Worm (Caenorhabditis elegans) whole organism, L3 larva: Measurements from ENCODE around the gene F40F8.5.

Source experiments
- ZK546.5 ChIP-seq: sonication (generic microtip); optimal IDR thresholded peaks from 2 replicates; lab custom pipeline; 2017; ENCODE audit warnings: missing biosample characterization, missing genetic modification characterization
- aly-2 ChIP-seq: fragments of 150-350 bp; optimal IDR thresholded peaks from 2 replicates; lab custom pipeline; 2014; ENCODE audit warnings: missing biosample characterization, missing genetic modification characterization
- ama-1 ChIP-seq: fragments of 150-350 bp; optimal IDR thresholded peaks from 2 replicates; lab custom pipeline; 2018
- ceh-28 ChIP-seq: fragments of 150-350 bp; optimal IDR thresholded peaks from 2 replicates; lab custom pipeline; 2014; ENCODE audit warnings: missing biosample characterization, missing genetic modification reagents, missing genetic modification characterization
- elt-2 ChIP-seq: sonication (generic microtip); optimal IDR thresholded peaks from 2 replicates; lab custom pipeline; 2016; ENCODE audit warnings: missing genetic modification reagents, mild to moderate bottlenecking, missing genetic modification characterization, missing compliant biosample characterization
- fkh-10 ChIP-seq: sonication (generic microtip); optimal IDR thresholded peaks from 2 replicates; lab custom pipeline; 2017; ENCODE audit warnings: missing biosample characterization, missing genetic modification reagents, missing genetic modification characterization
- fos-1 ChIP-seq: fragments of 150-350 bp; optimal IDR thresholded peaks from 2 replicates; lab custom pipeline; 2014; ENCODE audit warnings: missing biosample characterization, missing genetic modification characterization
- jun-1 ChIP-seq: fragments of 150-350 bp; optimal IDR thresholded peaks from 2 replicates; lab custom pipeline; 2014; ENCODE audit warnings: missing biosample characterization, missing genetic modification reagents, missing genetic modification characterization
- nhr-11 ChIP-seq: fragments of 150-350 bp; optimal IDR thresholded peaks from 2 replicates; lab custom pipeline; 2014; ENCODE audit warnings: missing biosample characterization, missing genetic modification characterization
- nhr-237 ChIP-seq: fragments of 150-350 bp; optimal IDR thresholded peaks from 2 replicates; lab custom pipeline; 2014; ENCODE audit warnings: missing biosample characterization, missing genetic modification characterization
- pha-4 ChIP-seq: fragments of 150-350 bp; optimal IDR thresholded peaks from 2 replicates; lab custom pipeline; 2014; ENCODE audit warnings: missing biosample characterization, missing genetic modification reagents, missing genetic modification characterization
- sea-2 ChIP-seq: fragments of 150-350 bp; sonication (generic microtip); optimal IDR thresholded peaks from 4 replicates; lab custom pipeline; 2014; ENCODE audit warnings: missing biosample characterization, missing genetic modification reagents, missing genetic modification characterization
- snpc-4 ChIP-seq: fragments of 150-350 bp; optimal IDR thresholded peaks from 2 replicates; lab custom pipeline; 2014; ENCODE audit warnings: missing biosample characterization, missing genetic modification characterization
- ztf-11 ChIP-seq: fragments of 150-350 bp; optimal IDR thresholded peaks from 2 replicates; lab custom pipeline; 2014; ENCODE audit warnings: missing biosample characterization, missing genetic modification characterization

DNA sequence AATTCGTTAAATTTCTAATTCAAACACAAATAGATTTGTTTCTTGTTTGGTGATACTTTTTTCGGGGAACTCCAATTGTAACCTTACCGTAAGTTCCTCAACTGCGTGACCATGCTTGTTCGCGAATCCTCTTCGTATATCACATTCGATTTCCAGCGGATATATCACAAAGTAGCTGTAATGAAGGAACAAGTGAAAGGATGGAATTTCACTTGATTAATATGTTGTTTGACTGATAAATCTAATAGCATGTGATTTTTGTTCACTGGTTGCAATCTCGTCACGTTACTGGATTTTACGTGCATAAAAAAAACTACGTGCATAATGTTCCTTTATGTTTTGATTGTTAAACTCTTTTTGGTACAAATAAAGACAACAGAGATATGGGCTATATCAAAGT lies 26.9 kb upstream of the F40F8.5 start:
- no peak for TF ChIP-seq ama-1 (lab: Kevin White, UChicago)
- no peak for TF ChIP-seq nhr-237 (tag; lab: Kevin White, UChicago)
- no peak for TF ChIP-seq ceh-28 (tag; lab: Kevin White, UChicago)
- TF ChIP-seq sea-2 (GFP tag; lab: Kevin White, UChicago), result no peak
- TF ChIP-seq fos-1 (tag; lab: Kevin White, UChicago), result no peak
- TF ChIP-seq ZK546.5, result no peak
- no peak for TF ChIP-seq elt-2 (tag; lab: Kevin White, UChicago)
- TF ChIP-seq ztf-11 (tag; lab: Kevin White, UChicago), result no peak
- no peak for TF ChIP-seq snpc-4 (tag; lab: Kevin White, UChicago)
- TF ChIP-seq pha-4 (tag; lab: Kevin White, UChicago), result no peak
- TF ChIP-seq jun-1 (tag; lab: Kevin White, UChicago), result no peak
- TF ChIP-seq nhr-11 (tag; lab: Kevin White, UChicago), result no peak
- no peak for TF ChIP-seq fkh-10 (GFP tag; lab: Kevin White, UChicago)
- no peak for TF ChIP-seq aly-2
